Worm (Caenorhabditis elegans): ENCODE measurements around the gene ttr-18.

ttr-18 gene

ce11 chrII:11464427-11464944, 22.1 kb downstream of the ttr-18 start, which contains the start of the genes aars-1 and rga-1 (continued):
- peak; percentile 80 for TF ChIP-seq attf-5 (GFP tag; optimal IDR thresholded peaks at IDR 0.05)
- TF ChIP-seq hmg-1.2 (GFP tag; IDR thresholded peaks at IDR 0.05): peak; percentile 66; the same call in 1 of the 2 replicates
- peak; percentile 34 for TF ChIP-seq lin-40 (tag; optimal IDR thresholded peaks at IDR 0.05)
- TF ChIP-seq repo-1 (tag; optimal IDR thresholded peaks at IDR 0.05): no peak
- TF ChIP-seq lin-26 (GFP tag; IDR thresholded peaks at IDR 0.05): 0 out of 2 replicates have a peak, but pooled peaks have one; percentile 36
- no peak for TF ChIP-seq bed-2 (GFP tag; IDR thresholded peaks at IDR 0.05)
- TF ChIP-seq nfyb-1 (GFP tag; IDR thresholded peaks at IDR 0.05): peak; percentile 71

ce11 chrII:11463899-11464298, 22.6 kb downstream of the ttr-18 start:
- TF ChIP-seq attf-5 (GFP tag; optimal IDR thresholded peaks at IDR 0.05): no peak
- no peak for TF ChIP-seq tlf-1 (GFP tag; optimal IDR thresholded peaks at IDR 0.05)
- TF ChIP-seq ceh-91 (GFP tag; IDR thresholded peaks at IDR 0.05): no peak
- TF ChIP-seq ekl-4 (GFP tag; IDR thresholded peaks at IDR 0.05): no peak

- TF ChIP-seq nhr-80 (tag; optimal IDR thresholded peaks at IDR 0.05): peak; percentile 55
- TF ChIP-seq dpff-1 (tag; optimal IDR thresholded peaks at IDR 0.05): no peak
These were observed 26.7 kb downstream of the ttr-18 start for ce11 chrII:11459883-11460282.

- TF ChIP-seq mcd-1 (GFP tag; IDR thresholded peaks at IDR 0.05): peak; percentile 24; the same call in 1 of the 2 replicates
- TF ChIP-seq K12H6.12 (tag; optimal IDR thresholded peaks at IDR 0.05): no peak
- peak; percentile 24 for TF ChIP-seq repo-1 (tag; optimal IDR thresholded peaks at IDR 0.05)
- peak; percentile 69; the same call in 1 of the 2 replicates for TF ChIP-seq madf-3 (GFP tag; IDR thresholded peaks at IDR 0.05)
- TF ChIP-seq Y56A3A.18 (GFP tag; IDR thresholded peaks at IDR 0.05): no peak
- peak; percentile 21 for TF ChIP-seq lin-54 (GFP tag; optimal IDR thresholded peaks at IDR 0.05)
- peak; percentile 26; the same call in 1 of the 2 replicates for TF ChIP-seq F33H1.4 (GFP tag; IDR thresholded peaks at IDR 0.05)
- peak; percentile 18; the same call in 1 of the 2 replicates for TF ChIP-seq hmg-1.2 (GFP tag; IDR thresholded peaks at IDR 0.05)
- TF ChIP-seq hrde-1 (tag; optimal IDR thresholded peaks at IDR 0.05; ENCODE audit: borderline replicate concordance): peak; percentile 68
- peak; percentile 42 for TF ChIP-seq F49E8.2 (tag; optimal IDR thresholded peaks at IDR 0.05; ENCODE audit: insufficient read depth)
- TF ChIP-seq hsf-1 (GFP tag; IDR thresholded peaks at IDR 0.05): peak; percentile 70; the same call in 1 of the 2 replicates
- TF ChIP-seq snpc-3.4 (tag; optimal IDR thresholded peaks at IDR 0.05): no peak
- peak; percentile 84; the same call in 1 of the 2 replicates for TF ChIP-seq Y79H2A.3 (GFP tag; conservative IDR thresholded peaks at IDR 0.05)
- peak; percentile 43; the same call in 1 of the 2 replicates for TF ChIP-seq egl-44 (GFP tag; IDR thresholded peaks at IDR 0.05)
- no peak for TF ChIP-seq cebp-1 (GFP tag; IDR thresholded peaks at IDR 0.05)
- peak; percentile 3 for TF ChIP-seq cebp-1 (tag; optimal IDR thresholded peaks at IDR 0.05)
- TF ChIP-seq tbp1 (GFP tag; optimal IDR thresholded peaks at IDR 0.05): peak; percentile 0
- no peak for TF ChIP-seq egl-18 (GFP tag; IDR thresholded peaks at IDR 0.05)
- TF ChIP-seq him-1 (tag; optimal IDR thresholded peaks at IDR 0.05): peak; percentile 31
- TF ChIP-seq ekl-4 (GFP tag; IDR thresholded peaks at IDR 0.05): peak; percentile 68; the same call in 1 of the 2 replicates
- peak; percentile 2 for TF ChIP-seq tlf-1 (GFP tag; optimal IDR thresholded peaks at IDR 0.05)
- no peak for TF ChIP-seq rpc-1 (optimal IDR thresholded peaks at IDR 0.05)
- TF ChIP-seq rpc-1 (tag; optimal IDR thresholded peaks at IDR 0.05): no peak
- TF ChIP-seq hmg-20 (GFP tag; IDR thresholded peaks at IDR 0.05): no peak
- peak; percentile 67 for TF ChIP-seq madf-6 (GFP tag; IDR thresholded peaks at IDR 0.05)
These were observed 30.8 kb downstream of the ttr-18 start for ce11 chrII:11455715-11456114.

Measured in whole organism, young adult.